Worm (Caenorhabditis elegans): Measurements from ENCODE around the gene nlp-50.

ce11 chrII:6736066-6736465 is 28.8 kb upstream of the nlp-50 start, which contains the start of gene mrps-18.C:
- no peak for TF ChIP-seq lin-13 (GFP tag; optimal IDR thresholded peaks at IDR 0.05)
- TF ChIP-seq elt-1 (tag; optimal IDR thresholded peaks at IDR 0.05): no peak
- TF ChIP-seq unc-62 (GFP tag; optimal IDR thresholded peaks at IDR 0.05): no peak
- TF ChIP-seq zag-1 (tag; optimal IDR thresholded peaks at IDR 0.05): no peak
- TF ChIP-seq ceh-82 (tag; optimal IDR thresholded peaks at IDR 0.05): no peak
- TF ChIP-seq ztf-4 (tag; optimal IDR thresholded peaks at IDR 0.05): no peak
- TF ChIP-seq nhr-25 (tag; optimal IDR thresholded peaks at IDR 0.05): no peak
- TF ChIP-seq nhr-237 (tag; optimal IDR thresholded peaks at IDR 0.05): no peak
- TF ChIP-seq nhr-11 (tag; optimal IDR thresholded peaks at IDR 0.05): no peak
- no peak for TF ChIP-seq ztf-11 (tag; optimal IDR thresholded peaks at IDR 0.05)
- TF ChIP-seq Y55F3AM.14 (GFP tag; optimal IDR thresholded peaks at IDR 0.05): no peak
- no peak for TF ChIP-seq snpc-4 (tag; optimal IDR thresholded peaks at IDR 0.05)

Data from whole organism, L2 larva.